Fruit fly (Drosophila melanogaster) whole organism, adult: Measurements from ENCODE around the gene Neu2.

Experiments used
- CG11617 ChIP-seq: fragments of 200-800 bp; sonication (Bioruptor generic); optimal IDR thresholded peaks from 2 replicates; lab custom pipeline; 2017; ENCODE audit warnings: mild to moderate bottlenecking, missing biosample characterization, missing genetic modification reagents, missing genetic modification characterization
- CG12768 ChIP-seq: fragments of 200-800 bp; sonication (Bioruptor generic); optimal IDR thresholded peaks from 2 replicates; lab custom pipeline; 2017; ENCODE audit warnings: missing biosample characterization, missing genetic modification characterization, mild to moderate bottlenecking, moderate library complexity, missing genetic modification reagents
- CG14711 ChIP-seq: fragments of 200-800 bp; sonication (Bioruptor generic); optimal IDR thresholded peaks from 2 replicates; lab custom pipeline; 2018; ENCODE audit warnings: missing biosample characterization, mild to moderate bottlenecking, missing genetic modification characterization, moderate library complexity
- CG1620 ChIP-seq: fragments of 200-800 bp; sonication (Bioruptor generic); optimal IDR thresholded peaks from 2 replicates; lab custom pipeline; 2016; ENCODE audit warnings: missing biosample characterization, missing genetic modification characterization
- CG7045 ChIP-seq: fragments of 200-800 bp; sonication (Bioruptor generic); optimal IDR thresholded peaks from 2 replicates; lab custom pipeline; 2017; ENCODE audit warnings: missing biosample characterization, mild to moderate bottlenecking, missing genetic modification characterization
- Clk ChIP-seq: fragments of 200-800 bp; sonication (Bioruptor generic); optimal IDR thresholded peaks from 2 replicates; lab custom pipeline; 2017; ENCODE audit warnings: missing biosample characterization, missing genetic modification characterization
- Crg-1 ChIP-seq: fragments of 200-800 bp; sonication (Bioruptor generic); optimal IDR thresholded peaks from 2 replicates; lab custom pipeline; 2016; ENCODE audit warnings: missing biosample characterization, missing genetic modification characterization
- Hr96 ChIP-seq: fragments of 200-800 bp; sonication (Bioruptor generic); optimal IDR thresholded peaks from 2 replicates; lab custom pipeline; 2016; ENCODE audit warnings: missing biosample characterization, missing genetic modification characterization
- cic ChIP-seq: fragments of 200-800 bp; sonication (Bioruptor generic); optimal IDR thresholded peaks from 2 replicates; lab custom pipeline; 2017; ENCODE audit warnings: missing biosample characterization, mild to moderate bottlenecking, missing genetic modification characterization, moderate library complexity
- kay ChIP-seq: fragments of 200-800 bp; sonication (Bioruptor generic); peaks from one replicate; lab custom pipeline; 2016; ENCODE audit warnings: missing biosample characterization, missing genetic modification characterization, borderline replicate concordance
- ovo ChIP-seq: fragments of 200-800 bp; sonication (Bioruptor generic); optimal IDR thresholded peaks from 2 replicates; lab custom pipeline; 2016; ENCODE audit warnings: missing biosample characterization, missing genetic modification characterization
- pad ChIP-seq: fragments of 200-800 bp; sonication (Bioruptor generic); optimal IDR thresholded peaks from 3 replicates; lab custom pipeline; 2017; ENCODE audit warnings: missing biosample characterization, missing genetic modification characterization, mild to moderate bottlenecking, moderate library complexity, missing genetic modification reagents
- tj ChIP-seq: fragments of 200-800 bp; sonication (Bioruptor generic); optimal IDR thresholded peaks from 3 replicates; lab custom pipeline; 2017; ENCODE audit warnings: missing biosample characterization, mild to moderate bottlenecking, missing genetic modification characterization, moderate library complexity
- toe ChIP-seq: fragments of 200-800 bp; sonication (Bioruptor generic); optimal IDR thresholded peaks from 2 replicates; lab custom pipeline; 2016; ENCODE audit warnings: missing biosample characterization, missing genetic modification characterization

DNA sequence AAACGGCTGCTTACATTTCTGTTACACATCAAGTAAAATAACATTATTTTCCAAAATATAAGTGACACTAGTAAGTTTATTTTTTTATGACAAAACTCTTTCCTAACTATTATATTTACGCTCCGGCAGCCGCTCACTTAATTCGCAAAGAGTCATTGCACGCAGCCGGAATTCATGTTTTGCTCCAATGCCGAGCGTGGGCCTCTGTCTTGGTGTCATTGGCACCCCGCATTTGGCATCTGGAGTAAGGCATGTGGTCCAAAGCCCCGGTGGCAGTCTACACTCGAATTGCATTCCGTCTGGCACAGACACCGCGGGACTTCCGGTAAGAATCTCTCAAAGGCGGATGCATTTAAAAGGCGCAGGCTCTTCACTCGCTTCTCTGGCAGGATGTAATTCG is 18.2 kb upstream of the Neu2 start:
- TF ChIP-seq ovo (GFP tag; lab: Kevin White, UChicago): no peak
- no peak for TF ChIP-seq kay (GFP tag; lab: Kevin White, UChicago)
- no peak for TF ChIP-seq CG1620 (GFP tag; lab: Kevin White, UChicago)
- no peak for TF ChIP-seq Hr96
- no peak for TF ChIP-seq CG12768 (GFP tag; lab: Kevin White, UChicago)
- no peak for TF ChIP-seq CG11617 (GFP tag; lab: Kevin White, UChicago)
- TF ChIP-seq pad: no peak
- TF ChIP-seq Crg-1: no peak
- TF ChIP-seq CG14711 (tag; lab: Kevin White, UChicago): no peak
- TF ChIP-seq toe (GFP tag; lab: Kevin White, UChicago): no peak
- no peak for TF ChIP-seq CG7045
- TF ChIP-seq cic (GFP tag; lab: Kevin White, UChicago): no peak
- no peak for TF ChIP-seq Clk
- no peak for TF ChIP-seq tj (GFP tag; lab: Kevin White, UChicago)
